Worm (Caenorhabditis elegans): ENCODE measurements around the gene F54B11.4.

Gene F54B11.4

DNA sequence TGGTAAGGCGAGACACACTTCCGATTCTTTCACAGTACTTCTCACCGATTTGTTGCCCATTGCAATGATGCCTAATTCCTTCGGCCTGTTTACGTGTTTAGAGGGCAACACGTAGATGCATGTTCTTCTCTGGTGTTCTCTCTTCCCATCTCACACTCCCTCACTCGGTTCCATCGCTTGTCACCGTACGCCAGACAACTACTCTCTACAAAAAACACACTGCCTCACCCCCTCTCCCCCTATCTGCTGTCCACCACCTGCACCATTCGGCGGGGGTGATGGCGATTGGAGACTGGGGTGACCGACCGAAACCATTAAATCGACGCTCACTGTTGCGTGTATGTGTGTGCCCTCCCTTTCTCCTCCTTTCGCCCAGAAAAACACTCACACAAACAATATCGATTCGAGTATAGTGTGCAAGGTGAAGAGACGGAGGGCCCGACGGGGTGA lies 8.5 kb upstream of the F54B11.4 start (continued):
- TF ChIP-seq lin-40 (tag; optimal IDR thresholded peaks at IDR 0.05) (no peak), dpl-1 (GFP tag; optimal IDR thresholded peaks at IDR 0.05) (no peak), tbx-9 (tag; optimal IDR thresholded peaks at IDR 0.05; ENCODE audit: borderline replicate concordance) (no peak), D2030.7 (GFP tag; IDR thresholded peaks at IDR 0.05) (no peak), snpc-1.1 (tag; optimal IDR thresholded peaks at IDR 0.05; ENCODE audit: insufficient read depth) (no peak), ztf-3 (GFP tag; optimal IDR thresholded peaks at IDR 0.05) (no peak), F37B4.10 (GFP tag; IDR thresholded peaks at IDR 0.05) (no peak), aptf-3 (GFP tag; IDR thresholded peaks at IDR 0.05) (no peak), ztf-26 (tag; optimal IDR thresholded peaks at IDR 0.05) (no peak), madf-8 (GFP tag; conservative IDR thresholded peaks at IDR 0.05) (no peak), zfh-2 (GFP tag; conservative IDR thresholded peaks at IDR 0.05) (no peak), ztf-18 (tag; optimal IDR thresholded peaks at IDR 0.05) (peak; percentile 10), aptf-2 (GFP tag; conservative IDR thresholded peaks at IDR 0.05) (0 out of 2 replicates have a peak, but pooled peaks have one; percentile 55), F22D6.2 (tag; optimal IDR thresholded peaks at IDR 0.05) (no peak), snpc-1.3 (tag; optimal IDR thresholded peaks at IDR 0.05; ENCODE audit: insufficient read depth) (no peak), lsy-27 (tag; optimal IDR thresholded peaks at IDR 0.05; ENCODE audit: borderline replicate concordance, insufficient read depth) (no peak), K11D2.4 (GFP tag; IDR thresholded peaks at IDR 0.05) (no peak), fkh-3 (tag; optimal IDR thresholded peaks at IDR 0.05) (no peak), attf-3 (GFP tag; conservative IDR thresholded peaks at IDR 0.05) (no peak), ama-1 (optimal IDR thresholded peaks at IDR 0.05) (no peak), ama-1 (GFP tag; optimal IDR thresholded peaks at IDR 0.05) (no peak), ceh-27 (GFP tag; optimal IDR thresholded peaks at IDR 0.05) (peak; percentile 12), egrh-3 (GFP tag; IDR thresholded peaks at IDR 0.05) (peak; percentile 59), let-607 (tag; optimal IDR thresholded peaks at IDR 0.05) (no peak), ceh-79 (tag; optimal IDR thresholded peaks at IDR 0.05) (no peak), F49E8.2 (tag; optimal IDR thresholded peaks at IDR 0.05; ENCODE audit: insufficient read depth) (no peak), Y53G8AR.9 (GFP tag; conservative IDR thresholded peaks at IDR 0.05) (no peak), die-1 (tag; optimal IDR thresholded peaks at IDR 0.05) (peak; percentile 16), B0336.3 (GFP tag; IDR thresholded peaks at IDR 0.05) (no peak), F57C9.4 (tag; optimal IDR thresholded peaks at IDR 0.05) (no peak), pha-4 (tag; optimal IDR thresholded peaks at IDR 0.05) (no peak), dpff-1 (tag; optimal IDR thresholded peaks at IDR 0.05) (no peak), Y53F4B.3 (GFP tag; IDR thresholded peaks at IDR 0.05) (no peak), cebp-2 (GFP tag; IDR thresholded peaks at IDR 0.05) (no peak), rpc-1 (optimal IDR thresholded peaks at IDR 0.05) (no peak), rpc-1 (tag; optimal IDR thresholded peaks at IDR 0.05) (no peak), atf-7 (tag; optimal IDR thresholded peaks at IDR 0.05) (no peak), B0261.1 (tag; optimal IDR thresholded peaks at IDR 0.05) (no peak), mcd-1 (GFP tag; IDR thresholded peaks at IDR 0.05) (peak; percentile 38), F52B5.7 (tag; optimal IDR thresholded peaks at IDR 0.05) (peak; percentile 63), madf-10 (tag; optimal IDR thresholded peaks at IDR 0.05) (no peak), ztf-25 (GFP tag; IDR thresholded peaks at IDR 0.05) (no peak), madf-3 (GFP tag; IDR thresholded peaks at IDR 0.05) (no peak), sea-2 (GFP tag; IDR thresholded peaks at IDR 0.05) (no peak), lin-54 (GFP tag; optimal IDR thresholded peaks at IDR 0.05) (peak; percentile 5), ceh-40 (GFP tag; IDR thresholded peaks at IDR 0.05) (no peak), T07F8.4 (tag; optimal IDR thresholded peaks at IDR 0.05) (no peak)

All from whole organism, young adult.